Worm (Caenorhabditis elegans) whole organism, late embryonic: ENCODE results near the gene acp-3.
A peak's percentile ranks its signal among the peaks of the same experiment; 100 is the strongest.

Experiments
- C38D4.7 ChIP-seq: fragments of 200-800 bp; sonication (Bioruptor generic); optimal IDR thresholded peaks from 2 replicates; lab custom pipeline; 2018; ENCODE audit warnings: mild to moderate bottlenecking, missing genetic modification characterization, moderate library complexity, missing compliant biosample characterization
- F13H6.1 ChIP-seq: sonication (generic microtip); optimal IDR thresholded peaks from 2 replicates; lab custom pipeline; 2016; ENCODE audit warnings: missing genetic modification characterization, missing compliant biosample characterization
- K09A11.1 ChIP-seq: sonication (generic microtip); optimal IDR thresholded peaks from 2 replicates; lab custom pipeline; 2017; ENCODE audit warnings: antibody characterized with exemption, mild to moderate bottlenecking, missing genetic modification characterization, missing compliant biosample characterization; ENCODE audit not compliant: insufficient read depth
- Y22D7AL.16 ChIP-seq: sonication (generic microtip); optimal IDR thresholded peaks from 2 replicates; lab custom pipeline; 2016; ENCODE audit warnings: missing genetic modification characterization, missing compliant biosample characterization
- ahr-1 ChIP-seq: sonication (generic microtip); optimal IDR thresholded peaks from 2 replicates; lab custom pipeline; 2016; ENCODE audit warnings: missing genetic modification characterization, missing compliant biosample characterization
- ceh-19 ChIP-seq: fragments of 200-800 bp; sonication (Bioruptor generic); optimal IDR thresholded peaks from 2 replicates; lab custom pipeline; 2018; ENCODE audit warnings: mild to moderate bottlenecking, missing genetic modification characterization, missing compliant biosample characterization
- ceh-2 ChIP-seq: sonication (generic microtip); optimal IDR thresholded peaks from 2 replicates; lab custom pipeline; 2016; ENCODE audit warnings: missing genotype, missing genetic modification characterization, missing compliant biosample characterization
- ceh-24 ChIP-seq: sonication (generic microtip); optimal IDR thresholded peaks from 2 replicates; lab custom pipeline; 2016; ENCODE audit warnings: mild to moderate bottlenecking, missing genetic modification characterization, missing compliant biosample characterization
- ceh-34 ChIP-seq: sonication (generic microtip); optimal IDR thresholded peaks from 2 replicates; lab custom pipeline; 2016; ENCODE audit warnings: mild to moderate bottlenecking, missing genetic modification characterization, missing compliant biosample characterization
- ceh-45 ChIP-seq: fragments of 200-800 bp; sonication (Bioruptor generic); IDR thresholded peaks from 2 replicates; pipeline ENCODE4 v1.3.6; 2022; ENCODE audit warnings: missing genetic modification reagents, missing genetic modification characterization, missing compliant biosample characterization
- ceh-9 ChIP-seq: sonication (generic microtip); optimal IDR thresholded peaks from 2 replicates; lab custom pipeline; 2016; ENCODE audit warnings: mild to moderate bottlenecking, missing genetic modification characterization, inconsistent platforms, missing compliant biosample characterization
- che-1 ChIP-seq: sonication (generic microtip); optimal IDR thresholded peaks from 2 replicates; lab custom pipeline; 2016; ENCODE audit warnings: mild to moderate bottlenecking, missing genetic modification characterization, missing compliant biosample characterization
- dmd-4 ChIP-seq: sonication (generic microtip); optimal IDR thresholded peaks from 2 replicates; lab custom pipeline; 2016; ENCODE audit warnings: borderline replicate concordance, missing genetic modification characterization, missing compliant biosample characterization
- elt-2 ChIP-seq: sonication (generic microtip); optimal IDR thresholded peaks from 2 replicates; lab custom pipeline; 2016; ENCODE audit warnings: missing genetic modification reagents, missing genetic modification characterization, missing compliant biosample characterization
- eyg-1 ChIP-seq: sonication (generic microtip); optimal IDR thresholded peaks from 2 replicates; lab custom pipeline; 2016; ENCODE audit warnings: missing genotype, missing genetic modification characterization, missing compliant biosample characterization
- fkh-10 ChIP-seq: fragments of 150-350 bp; optimal IDR thresholded peaks from 2 replicates; lab custom pipeline; 2014; ENCODE audit warnings: missing biosample characterization, missing genetic modification reagents, missing genetic modification characterization
- hlh-15 ChIP-seq: sonication (generic microtip); optimal IDR thresholded peaks from 2 replicates; lab custom pipeline; 2016; ENCODE audit warnings: missing genetic modification characterization, missing compliant biosample characterization
- hlh-30 ChIP-seq: sonication (generic microtip); optimal IDR thresholded peaks from 2 replicates; lab custom pipeline; 2017; ENCODE audit warnings: antibody characterized with exemption, missing genetic modification characterization, missing compliant biosample characterization; ENCODE audit not compliant: insufficient read depth
- hlh-8 ChIP-seq: sonication (generic microtip); optimal IDR thresholded peaks from 2 replicates; lab custom pipeline; 2016; ENCODE audit warnings: missing genotype, missing genetic modification characterization, missing compliant biosample characterization
- lim-6 ChIP-seq: sonication (generic microtip); optimal IDR thresholded peaks from 2 replicates; lab custom pipeline; 2016; ENCODE audit warnings: missing genetic modification characterization, missing compliant biosample characterization
- lin-11 ChIP-seq: fragments of 200-800 bp; sonication (Bioruptor generic); optimal IDR thresholded peaks from 2 replicates; lab custom pipeline; 2018; ENCODE audit warnings: mild to moderate bottlenecking, missing genetic modification characterization, missing compliant biosample characterization
- madf-2 ChIP-seq: sonication (generic microtip); optimal IDR thresholded peaks from 2 replicates; lab custom pipeline; 2017; ENCODE audit warnings: missing genetic modification characterization, missing compliant biosample characterization
- mec-3 ChIP-seq: sonication (generic microtip); optimal IDR thresholded peaks from 2 replicates; lab custom pipeline; 2016; ENCODE audit warnings: borderline replicate concordance, missing genetic modification characterization, missing compliant biosample characterization
- nfya-1 ChIP-seq: sonication (generic microtip); optimal IDR thresholded peaks from 2 replicates; lab custom pipeline; 2017; ENCODE audit warnings: missing genetic modification characterization, mild to moderate bottlenecking, missing compliant biosample characterization, antibody characterized with exemption, moderate library complexity
- npax-4 ChIP-seq: sonication (generic microtip); optimal IDR thresholded peaks from 2 replicates; lab custom pipeline; 2016; ENCODE audit warnings: missing genetic modification characterization, missing compliant biosample characterization
- pat-9 ChIP-seq: fragments of 200-800 bp; sonication (Bioruptor generic); optimal IDR thresholded peaks from 2 replicates; lab custom pipeline; 2018; ENCODE audit warnings: mild to moderate bottlenecking, missing genetic modification characterization, moderate library complexity, missing compliant biosample characterization
- pax-1 ChIP-seq: fragments of 150-350 bp; optimal IDR thresholded peaks from 2 replicates; lab custom pipeline; 2014; ENCODE audit warnings: missing biosample characterization, missing genetic modification characterization
- pha-4 ChIP-seq: fragments of 150-350 bp; optimal IDR thresholded peaks from 2 replicates; lab custom pipeline; 2018; ENCODE audit warnings: missing biosample characterization, missing genetic modification reagents, missing genetic modification characterization
- pqm-1 ChIP-seq: sonication (generic microtip); optimal IDR thresholded peaks from 2 replicates; lab custom pipeline; 2016; ENCODE audit warnings: missing genetic modification characterization, missing compliant biosample characterization
- pros-1 ChIP-seq: fragments of 150-350 bp; optimal IDR thresholded peaks from 2 replicates; lab custom pipeline; 2014; ENCODE audit warnings: missing biosample characterization, missing genetic modification reagents, missing genetic modification characterization
- ref-2 ChIP-seq: sonication (generic microtip); optimal IDR thresholded peaks from 2 replicates; lab custom pipeline; 2016; ENCODE audit warnings: missing genetic modification characterization, missing compliant biosample characterization
- sdc-2 ChIP-seq: sonication (generic microtip); optimal IDR thresholded peaks from 2 replicates; lab custom pipeline; 2016; ENCODE audit warnings: missing genotype, missing genetic modification characterization, missing compliant biosample characterization
- sox-2 ChIP-seq: fragments of 200-800 bp; sonication (Bioruptor generic); IDR thresholded peaks from 2 replicates; pipeline ENCODE4 v1.3.6; 2022; ENCODE audit warnings: missing genetic modification reagents, missing genetic modification characterization, missing compliant biosample characterization
- syd-9 ChIP-seq: sonication (generic microtip); optimal IDR thresholded peaks from 2 replicates; lab custom pipeline; 2016; ENCODE audit warnings: mild to moderate bottlenecking, missing genetic modification characterization, moderate library complexity, missing compliant biosample characterization
- tbx-2 ChIP-seq: sonication (generic microtip); optimal IDR thresholded peaks from 2 replicates; lab custom pipeline; 2016; ENCODE audit warnings: missing genetic modification characterization, missing compliant biosample characterization
- unc-55 ChIP-seq: sonication (generic microtip); optimal IDR thresholded peaks from 2 replicates; lab custom pipeline; 2017; ENCODE audit warnings: missing biosample characterization, missing genetic modification reagents, missing genetic modification characterization
- zip-5 ChIP-seq: sonication (generic microtip); optimal IDR thresholded peaks from 2 replicates; lab custom pipeline; 2016; ENCODE audit warnings: missing genetic modification characterization, missing compliant biosample characterization
- ztf-16 ChIP-seq: sonication (generic microtip); optimal IDR thresholded peaks from 2 replicates; lab custom pipeline; 2017; ENCODE audit warnings: missing genetic modification characterization, missing compliant biosample characterization

Gene acp-3

ce11 chrII:8412935-8413334 lies 24.0 kb downstream of the acp-3 start:
- TF ChIP-seq syd-9, result no peak
- TF ChIP-seq elt-2, result peak; percentile 65
- TF ChIP-seq tbx-2 (tag; lab: Kevin White, UChicago), result no peak

DNA sequence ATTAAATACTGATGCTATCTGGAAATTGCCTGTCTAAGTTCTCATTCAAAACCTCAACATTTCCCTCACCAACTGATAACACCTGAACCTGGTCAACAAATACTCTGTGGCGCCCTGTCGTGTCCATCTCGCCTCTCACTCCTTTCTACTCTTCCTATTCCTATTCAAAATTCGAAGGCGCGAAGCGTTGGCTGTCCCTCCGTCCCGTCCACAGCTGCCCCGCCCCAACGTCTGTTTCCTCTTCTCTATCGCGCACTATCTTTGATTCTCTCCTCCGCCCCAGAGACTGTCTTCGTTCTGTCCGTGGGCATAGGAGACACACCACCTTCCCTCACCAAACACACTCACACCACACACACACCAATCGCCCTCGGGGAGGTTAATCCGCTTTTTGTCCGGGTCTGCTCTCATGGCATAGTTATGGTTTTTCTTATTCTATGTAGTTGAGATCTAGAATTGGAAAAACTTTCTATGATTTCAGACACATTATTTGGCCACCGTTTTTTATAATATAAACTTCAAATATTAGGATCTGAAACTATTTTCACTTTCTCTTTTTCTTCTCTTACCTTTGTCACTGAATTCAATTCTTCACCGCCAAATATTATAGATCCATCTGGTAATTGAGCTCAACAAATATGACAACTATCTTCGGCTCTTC lies 24.7 kb downstream of the acp-3 start, which contains the start of gene efl-3:
efl-3 (plus strand) TSS at position 611 of the 661 bp plus-strand sequence.
- TF ChIP-seq mec-3 (tag; lab: Kevin White, UChicago) (no peak), nfya-1 (tag; lab: Kevin White, UChicago) (peak; percentile 22), pax-1 (no peak), ztf-16 (tag; lab: Kevin White, UChicago) (no peak), ceh-24 (no peak), ref-2 (tag; lab: Kevin White, UChicago) (peak; percentile 42), fkh-10 (GFP tag; lab: Kevin White, UChicago) (no peak), npax-4 (tag; lab: Kevin White, UChicago) (no peak), ceh-2 (tag; lab: Kevin White, UChicago) (peak; percentile 22), ceh-34 (tag; lab: Kevin White, UChicago) (peak; percentile 36), ceh-9 (tag; lab: Kevin White, UChicago) (no peak), sdc-2 (tag; lab: Kevin White, UChicago) (peak; percentile 1), tbx-2 (tag; lab: Kevin White, UChicago) (peak; percentile 25), pros-1 (no peak), ceh-45 (GFP tag; lab: Robert Waterston, UW) (peak; percentile 23; the same call in 1 of the 2 replicates), ceh-19 (GFP tag; lab: Kevin White, UChicago) (no peak), hlh-15 (tag; lab: Kevin White, UChicago) (no peak), sox-2 (GFP tag; lab: Robert Waterston, UW) (no peak)

DNA sequence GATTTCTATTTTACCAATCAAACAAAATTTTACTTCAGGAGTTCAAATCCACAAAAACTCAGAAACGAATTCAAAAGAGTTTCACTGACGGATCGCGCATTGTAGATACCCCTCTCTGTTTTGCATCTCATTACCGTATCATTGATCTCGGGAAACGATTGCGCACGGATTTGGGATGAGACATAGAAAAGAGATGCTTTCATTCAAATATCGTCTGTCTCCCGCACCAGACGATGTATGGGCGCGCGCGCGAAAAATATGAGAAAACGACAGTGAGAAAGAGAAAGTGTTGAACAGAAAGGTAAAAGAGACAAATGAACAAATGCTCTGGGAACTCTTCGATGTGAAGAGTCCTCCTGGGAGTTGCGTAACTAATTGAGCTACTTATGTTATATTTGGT lies 25.9 kb downstream of the acp-3 start:
- no peak for TF ChIP-seq syd-9
- TF ChIP-seq hlh-30, result no peak
- no peak for TF ChIP-seq ref-2 (tag; lab: Kevin White, UChicago)
- TF ChIP-seq C38D4.7 (GFP tag; lab: Kevin White, UChicago), result no peak
- no peak for TF ChIP-seq Y22D7AL.16
- TF ChIP-seq eyg-1, result no peak
- no peak for TF ChIP-seq lim-6
- no peak for TF ChIP-seq fkh-10 (GFP tag; lab: Kevin White, UChicago)
- TF ChIP-seq madf-2 (tag; lab: Kevin White, UChicago), result no peak
- no peak for TF ChIP-seq ahr-1 (tag; lab: Kevin White, UChicago)
- TF ChIP-seq elt-2, result no peak
- TF ChIP-seq nfya-1 (tag; lab: Kevin White, UChicago), result no peak
- no peak for TF ChIP-seq che-1 (tag; lab: Kevin White, UChicago)
- no peak for TF ChIP-seq zip-5 (tag; lab: Kevin White, UChicago)
- TF ChIP-seq K09A11.1 (tag; lab: Kevin White, UChicago), result no peak
- no peak for TF ChIP-seq pqm-1
- TF ChIP-seq ztf-16 (tag; lab: Kevin White, UChicago), result no peak
- TF ChIP-seq tbx-2 (tag; lab: Kevin White, UChicago), result no peak
- no peak for TF ChIP-seq dmd-4 (tag; lab: Kevin White, UChicago)
- no peak for TF ChIP-seq F13H6.1

DNA sequence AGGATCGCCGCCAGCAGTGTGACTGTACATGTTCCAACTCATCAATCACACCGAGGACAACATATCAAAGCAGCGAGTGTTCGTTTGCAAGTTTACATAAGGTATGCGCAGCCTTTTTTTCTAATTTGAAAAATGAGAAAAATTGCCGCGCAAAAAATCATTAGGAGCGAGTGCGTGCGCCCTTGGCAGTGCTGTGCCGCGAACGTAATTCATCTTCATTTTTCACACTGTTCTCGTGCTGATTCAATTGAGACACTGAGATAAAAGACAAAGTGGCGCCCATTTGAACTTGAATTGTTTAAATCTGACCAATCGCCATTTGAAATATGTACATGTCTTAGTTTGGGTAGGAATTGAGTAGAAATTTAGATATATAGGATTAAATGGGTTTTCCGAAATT lies 27.4 kb downstream of the acp-3 start:
- TF ChIP-seq pax-1, result no peak
- no peak for TF ChIP-seq ceh-9 (tag; lab: Kevin White, UChicago)
- TF ChIP-seq F13H6.1, result no peak
- TF ChIP-seq, all 69 proteins: peak for 0

DNA sequence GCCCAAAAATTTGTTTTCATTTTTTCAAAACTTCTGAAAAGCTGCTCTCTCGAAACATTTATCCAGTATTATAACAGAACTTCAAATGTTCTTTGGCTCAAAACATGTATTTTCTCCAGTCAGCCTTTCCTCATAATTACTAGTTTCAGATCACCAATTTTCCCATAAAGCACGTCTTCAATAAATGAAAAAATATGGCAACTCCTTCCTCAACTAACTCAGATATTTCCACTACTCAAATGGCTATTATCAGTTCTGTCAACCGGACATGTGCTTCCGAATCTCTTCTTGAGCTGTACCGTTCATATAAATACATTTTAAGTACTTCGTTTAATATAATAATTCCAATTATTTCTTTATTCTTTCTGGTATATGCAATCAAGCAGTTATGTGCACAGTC lies 29.4 kb downstream of the acp-3 start, which contains the start of gene sra-13:
sra-13 (plus strand) TSS at position 195 of the 400 bp plus-strand sequence.
- TF ChIP-seq unc-55 (GFP tag; lab: Kevin White, UChicago) (no peak), lin-11 (tag; lab: Kevin White, UChicago) (no peak), ref-2 (tag; lab: Kevin White, UChicago) (no peak), ztf-16 (tag; lab: Kevin White, UChicago) (no peak), pat-9 (tag; lab: Kevin White, UChicago) (no peak), sdc-2 (tag; lab: Kevin White, UChicago) (no peak), hlh-8 (no peak), pha-4 (no peak)
